Fruit fly (Drosophila melanogaster) whole organism, embryonic: Measurements from ENCODE around the gene eIF4E5.

Experiments
- CG10267 ChIP-seq: fragments of 200-800 bp; sonication (Bioruptor generic); optimal IDR thresholded peaks from 2 replicates; lab custom pipeline; 2018; ENCODE audit warnings: missing biosample characterization, mild to moderate bottlenecking, missing genetic modification characterization, moderate library complexity
- CG11504 ChIP-seq: fragments of 200-800 bp; sonication (Bioruptor generic); optimal IDR thresholded peaks from 3 replicates; lab custom pipeline; 2019; ENCODE audit warnings: missing biosample characterization, mild to moderate bottlenecking, missing genetic modification characterization, moderate library complexity
- CG12104 ChIP-seq: fragments of 200-800 bp; sonication (Bioruptor generic); optimal IDR thresholded peaks from 3 replicates; lab custom pipeline; 2016; ENCODE audit warnings: missing biosample characterization, missing genetic modification characterization
- CG1233 ChIP-seq: fragments of 200-800 bp; sonication (Bioruptor generic); optimal IDR thresholded peaks from 4 replicates; lab custom pipeline; 2018; ENCODE audit warnings: missing biosample characterization, mild to moderate bottlenecking, missing genetic modification characterization
- CG12659 ChIP-seq: fragments of 200-800 bp; sonication (Bioruptor generic); optimal IDR thresholded peaks from 3 replicates; lab custom pipeline; 2017; ENCODE audit warnings: mild to moderate bottlenecking, missing biosample characterization, missing genetic modification reagents, missing genetic modification characterization
- CG15479 ChIP-seq: fragments of 200-800 bp; sonication (Bioruptor generic); optimal IDR thresholded peaks from 3 replicates; lab custom pipeline; 2019; ENCODE audit warnings: missing biosample characterization, mild to moderate bottlenecking, missing genetic modification characterization, moderate library complexity
- CG15696 ChIP-seq: fragments of 200-800 bp; sonication (Bioruptor generic); optimal IDR thresholded peaks from 2 replicates; lab custom pipeline; 2019; ENCODE audit warnings: missing biosample characterization, mild to moderate bottlenecking, missing genetic modification characterization, moderate library complexity
- CG16863 ChIP-seq: fragments of 200-800 bp; sonication (Bioruptor generic); optimal IDR thresholded peaks from 3 replicates; lab custom pipeline; 2016; ENCODE audit warnings: missing biosample characterization, missing genetic modification characterization
- CG17361 ChIP-seq: fragments of 200-800 bp; sonication (Bioruptor generic); IDR thresholded peaks from 3 replicates; pipeline ENCODE4 v1.3.6; 2022; ENCODE audit warnings: missing biosample characterization, missing genetic modification characterization
- CG1832 ChIP-seq: fragments of 200-800 bp; sonication (Bioruptor generic); optimal IDR thresholded peaks from 2 replicates; lab custom pipeline; 2017; ENCODE audit warnings: missing biosample characterization, mild to moderate bottlenecking, missing genetic modification characterization, inconsistent platforms
- CG2678 ChIP-seq: fragments of 200-800 bp; sonication (Bioruptor generic); optimal IDR thresholded peaks from 3 replicates; lab custom pipeline; 2019; ENCODE audit warnings: missing biosample characterization, mild to moderate bottlenecking, missing genetic modification characterization, moderate library complexity
- CG3065 ChIP-seq: fragments of 200-800 bp; sonication (Bioruptor generic); optimal IDR thresholded peaks from 2 replicates; lab custom pipeline; 2016; ENCODE audit warnings: missing biosample characterization, missing genetic modification characterization
- CG3163 ChIP-seq: fragments of 200-800 bp; sonication (Bioruptor generic); optimal IDR thresholded peaks from 3 replicates; lab custom pipeline; 2016; ENCODE audit warnings: missing biosample characterization, missing genetic modification characterization
- CG32767 ChIP-seq: fragments of 200-800 bp; sonication (Bioruptor generic); IDR thresholded peaks from 2 replicates; pipeline ENCODE4 v1.3.6; 2022; ENCODE audit warnings: missing biosample characterization, missing genetic modification characterization
- CG34376 ChIP-seq: fragments of 200-800 bp; sonication (Bioruptor generic); optimal IDR thresholded peaks from 2 replicates; lab custom pipeline; 2018; ENCODE audit warnings: missing biosample characterization, mild to moderate bottlenecking, missing genetic modification characterization
- CG4360 ChIP-seq: fragments of 200-800 bp; sonication (Bioruptor generic); IDR thresholded peaks from 2 replicates; pipeline ENCODE4 v1.3.6; 2022; ENCODE audit warnings: missing biosample characterization, missing genetic modification characterization
- CG7556 ChIP-seq: fragments of 200-800 bp; sonication (Bioruptor generic); optimal IDR thresholded peaks from 2 replicates; lab custom pipeline; 2017; ENCODE audit warnings: missing biosample characterization, mild to moderate bottlenecking, missing genetic modification characterization
- CG8924 ChIP-seq: fragments of 200-800 bp; optimal IDR thresholded peaks from 3 replicates; lab custom pipeline; 2019; ENCODE audit warnings: missing biosample characterization, mild to moderate bottlenecking, missing genetic modification characterization, moderate library complexity
- CTCF ChIP-seq: fragments of 200-800 bp; sonication (Bioruptor generic); optimal IDR thresholded peaks from 2 replicates; lab custom pipeline; 2017; ENCODE audit warnings: missing biosample characterization, mild to moderate bottlenecking, missing genetic modification characterization, moderate library complexity
- CrebB ChIP-seq: fragments of 200-800 bp; sonication (Bioruptor generic); optimal IDR thresholded peaks from 3 replicates; lab custom pipeline; 2018; ENCODE audit warnings: missing biosample characterization, mild to moderate bottlenecking, missing genetic modification characterization
- D19A ChIP-seq: fragments of 200-800 bp; optimal IDR thresholded peaks from 3 replicates; lab custom pipeline; 2019; ENCODE audit warnings: missing biosample characterization, mild to moderate bottlenecking, missing genetic modification characterization, moderate library complexity
- HLHmδ ChIP-seq: fragments of 200-800 bp; sonication (Bioruptor generic); optimal IDR thresholded peaks from 2 replicates; lab custom pipeline; 2018; ENCODE audit warnings: missing biosample characterization, mild to moderate bottlenecking, missing genetic modification characterization, moderate library complexity
- Hmr ChIP-seq: fragments of 200-800 bp; sonication (Bioruptor generic); optimal IDR thresholded peaks from 3 replicates; lab custom pipeline; 2017; ENCODE audit warnings: mild to moderate bottlenecking, missing biosample characterization, missing genetic modification reagents, missing genetic modification characterization
- Hsf ChIP-seq: fragments of 200-800 bp; sonication (Bioruptor generic); optimal IDR thresholded peaks from 3 replicates; lab custom pipeline; 2016; ENCODE audit warnings: missing biosample characterization, missing genetic modification characterization
- Kr ChIP-seq: fragments of 200-800 bp; sonication (Bioruptor generic); optimal IDR thresholded peaks from 2 replicates; lab custom pipeline; 2017; ENCODE audit warnings: missing biosample characterization, mild to moderate bottlenecking, missing genetic modification characterization
- Lhr ChIP-seq: fragments of 200-800 bp; sonication (Bioruptor generic); optimal IDR thresholded peaks from 3 replicates; lab custom pipeline; 2017; ENCODE audit warnings: mild to moderate bottlenecking, missing biosample characterization, missing genetic modification reagents, missing genetic modification characterization
- Sry-β ChIP-seq: fragments of 200-800 bp; sonication (Bioruptor generic); optimal IDR thresholded peaks from 2 replicates; lab custom pipeline; 2018; ENCODE audit warnings: missing biosample characterization, mild to moderate bottlenecking, missing genetic modification characterization, moderate library complexity
- ac ChIP-seq: fragments of 200-800 bp; sonication (Bioruptor generic); optimal IDR thresholded peaks from 3 replicates; lab custom pipeline; 2017; ENCODE audit warnings: missing biosample characterization, mild to moderate bottlenecking, missing genetic modification characterization
- amos ChIP-seq: fragments of 200-800 bp; sonication (Bioruptor generic); IDR thresholded peaks from 2 replicates; pipeline ENCODE4 v1.3.6; 2022; ENCODE audit warnings: missing biosample characterization, missing genetic modification characterization; ENCODE audit not compliant: partially characterized antibody
- bcd ChIP-seq: fragments of 200-800 bp; sonication (Bioruptor generic); optimal IDR thresholded peaks from 2 replicates; lab custom pipeline; 2017; ENCODE audit warnings: missing biosample characterization, mild to moderate bottlenecking, missing genetic modification characterization
- bigmax ChIP-seq: fragments of 200-800 bp; sonication (Bioruptor generic); optimal IDR thresholded peaks from 2 replicates; lab custom pipeline; 2018; ENCODE audit warnings: missing biosample characterization, mild to moderate bottlenecking, missing genetic modification characterization
- cad ChIP-seq: fragments of >200 bp; optimal IDR thresholded peaks from 2 replicates; lab custom pipeline; 2017; ENCODE audit warnings: missing biosample characterization, missing genetic modification characterization
- da ChIP-seq: fragments of 200-800 bp; sonication (Bioruptor generic); optimal IDR thresholded peaks from 2 replicates; lab custom pipeline; 2016; ENCODE audit warnings: missing biosample characterization, missing genetic modification characterization
- dpn ChIP-seq, 2 experiments: fragments of 200-800 bp; sonication (Bioruptor generic); optimal IDR thresholded peaks; 3 replicates each; lab custom pipeline; 2016; ENCODE audit warnings: missing biosample characterization in 2 of 2, missing genetic modification characterization in 2 of 2
- eve ChIP-seq, 2 experiments: fragments of >200 bp; optimal IDR thresholded peaks; 2 replicates each; lab custom pipeline; 2017; ENCODE audit warnings: missing biosample characterization in 2 of 2, missing genetic modification characterization in 2 of 2
- gsb-n ChIP-seq: fragments of 200-800 bp; sonication (Bioruptor generic); optimal IDR thresholded peaks from 3 replicates; lab custom pipeline; 2018; ENCODE audit warnings: missing biosample characterization, mild to moderate bottlenecking, missing genetic modification characterization
- hbn ChIP-seq: fragments of 200-800 bp; sonication (Bioruptor generic); IDR thresholded peaks from 2 replicates; pipeline ENCODE4 v1.3.6; 2022; ENCODE audit warnings: missing biosample characterization, missing genetic modification characterization; ENCODE audit not compliant: partially characterized antibody
- her ChIP-seq: fragments of 200-800 bp; sonication (Bioruptor generic); optimal IDR thresholded peaks from 2 replicates; lab custom pipeline; 2016; ENCODE audit warnings: missing biosample characterization, missing genetic modification characterization
- kay ChIP-seq: fragments of 200-800 bp; sonication (Bioruptor generic); optimal IDR thresholded peaks from 2 replicates; lab custom pipeline; 2016; ENCODE audit warnings: missing biosample characterization, missing genetic modification characterization
- kni ChIP-seq: fragments of 200-800 bp; sonication (Bioruptor generic); optimal IDR thresholded peaks from 3 replicates; lab custom pipeline; 2017; ENCODE audit warnings: mild to moderate bottlenecking, missing biosample characterization, missing genetic modification reagents, missing genetic modification characterization
- odd ChIP-seq: fragments of 200-800 bp; sonication (Bioruptor generic); optimal IDR thresholded peaks from 2 replicates; lab custom pipeline; 2017; ENCODE audit warnings: missing biosample characterization, mild to moderate bottlenecking, missing genetic modification characterization
- otp ChIP-seq: fragments of 200-800 bp; sonication (Bioruptor generic); IDR thresholded peaks from 3 replicates; pipeline ENCODE4, ENCODE4 v1.3.6; 2022; ENCODE audit warnings: missing biosample characterization, missing genetic modification characterization
- rib ChIP-seq: fragments of 200-800 bp; sonication (Bioruptor generic); IDR thresholded peaks from 2 replicates; pipeline ENCODE4 v1.3.6; 2022; ENCODE audit warnings: missing biosample characterization, missing genetic modification characterization
- ro ChIP-seq: fragments of 200-800 bp; sonication (Bioruptor generic); IDR thresholded peaks from 2 replicates; pipeline ENCODE4 v1.3.6; 2022; ENCODE audit warnings: missing biosample characterization, missing genetic modification characterization
- row ChIP-seq: fragments of 200-800 bp; sonication (Bioruptor generic); IDR thresholded peaks from 3 replicates; pipeline ENCODE4 v1.3.6; 2022; ENCODE audit warnings: missing biosample characterization, missing genetic modification characterization
- seq ChIP-seq: fragments of 200-800 bp; sonication (Bioruptor generic); IDR thresholded peaks from 2 replicates; pipeline ENCODE4 v1.3.6; 2022; ENCODE audit warnings: missing biosample characterization, missing genetic modification characterization
- ttk ChIP-seq: fragments of 200-800 bp; sonication (Bioruptor generic); IDR thresholded peaks from 2 replicates; pipeline ENCODE4 v2.1.2; 2022; ENCODE audit warnings: missing biosample characterization, missing genetic modification characterization
- usp ChIP-seq: fragments of >200 bp; optimal IDR thresholded peaks from 2 replicates; lab custom pipeline; 2017; ENCODE audit warnings: missing biosample characterization, missing genetic modification characterization
- zf30C ChIP-seq: fragments of 200-800 bp; sonication (Bioruptor generic); optimal IDR thresholded peaks from 3 replicates; lab custom pipeline; 2018; ENCODE audit warnings: missing biosample characterization, mild to moderate bottlenecking, missing genetic modification characterization

The eIF4E5 gene

DNA sequence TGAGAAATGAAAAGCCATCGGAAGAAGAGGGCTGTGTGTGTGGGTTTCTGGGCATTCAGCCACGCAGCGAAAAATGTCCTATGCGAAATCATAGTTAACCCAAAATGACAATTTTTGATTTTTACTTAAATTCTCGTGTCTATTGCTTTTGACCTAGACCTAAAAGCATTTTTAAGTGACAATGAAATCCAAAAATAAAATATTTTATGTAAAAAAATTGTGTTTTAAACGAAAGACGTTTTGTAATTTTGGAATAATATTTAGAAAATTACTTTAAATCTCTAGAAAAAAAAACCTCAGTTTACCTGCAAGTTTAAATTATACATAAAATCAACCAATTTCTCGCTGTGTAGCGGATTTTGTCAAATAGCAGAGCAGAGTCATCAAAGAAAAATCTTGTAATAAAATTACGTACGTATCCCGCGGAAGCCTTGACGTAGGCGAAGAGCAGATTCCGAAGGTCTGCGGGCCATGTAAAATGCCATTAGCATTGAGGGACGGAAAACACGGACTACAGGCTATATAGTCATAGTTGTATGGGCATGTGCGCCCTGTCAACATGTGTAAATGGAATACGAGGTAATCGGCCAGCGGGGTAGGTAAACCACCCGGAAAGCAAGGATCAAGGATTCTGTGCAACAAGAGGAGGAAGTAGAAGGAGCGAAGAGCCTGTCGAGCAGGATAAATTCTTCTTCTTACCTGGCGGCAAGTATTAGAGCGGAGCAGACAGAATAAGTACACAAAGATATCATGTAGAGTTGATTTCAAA is 15.2 kb downstream of the eIF4E5 start (continued):
- no peak for TF ChIP-seq kay
- no peak for TF ChIP-seq CG32767 (GFP tag; lab: Robert Waterston, UW)
- no peak for TF ChIP-seq CG1233 (GFP tag; lab: Kevin White, UChicago)
- no peak for TF ChIP-seq her
- no peak for TF ChIP-seq hbn
- TF ChIP-seq dpn (GFP tag; optimal IDR thresholded peaks at IDR 0.05; lab: Kevin White, UChicago), result peak in 1 of 2 experiments; percentile 7
- TF ChIP-seq Hmr, result peak; percentile 12
- peak; percentile 55; the same call in 1 of the 3 replicates for TF ChIP-seq CG17361
- no peak for TF ChIP-seq bigmax (GFP tag; lab: Kevin White, UChicago)
- no peak for TF ChIP-seq CG12104

dm6 chr3L:7910916-7911467 is 16.3 kb downstream of the eIF4E5 start:
- no peak for TF ChIP-seq odd (GFP tag; lab: Kevin White, UChicago)
- no peak for TF ChIP-seq eve (GFP tag; optimal IDR thresholded peaks at IDR 0.05; lab: Kevin White, UChicago)
- TF ChIP-seq HLHmδ (GFP tag; lab: Kevin White, UChicago), result no peak
- peak; percentile 80 for TF ChIP-seq Sry-β (GFP tag; lab: Kevin White, UChicago)
- TF ChIP-seq row (GFP tag; lab: Robert Waterston, UW), result 0 out of 3 replicates have a peak, but pooled peaks have one; percentile 10
- peak; percentile 33 for TF ChIP-seq CG3065
- TF ChIP-seq rib (GFP tag; lab: Robert Waterston, UW), result 0 out of 2 replicates have a peak, but pooled peaks have one; percentile 54
- no peak for TF ChIP-seq CG8924 (tag; lab: Kevin White, UChicago)
- no peak for TF ChIP-seq CG12659 (GFP tag; lab: Kevin White, UChicago)
- TF ChIP-seq CG16863 (GFP tag; lab: Kevin White, UChicago), result no peak
- TF ChIP-seq cad (GFP tag; lab: Kevin White, UChicago), result no peak
- TF ChIP-seq CTCF (GFP tag; lab: Kevin White, UChicago), result no peak
- TF ChIP-seq Lhr (GFP tag; lab: Kevin White, UChicago), result no peak
- TF ChIP-seq kni (GFP tag; lab: Kevin White, UChicago), result no peak
- peak; percentile 18 for TF ChIP-seq CG15479
- TF ChIP-seq hbn, result no peak
- no peak for TF ChIP-seq CG15696
- TF ChIP-seq otp (GFP tag; lab: Robert Waterston, UW), result no peak
- no peak for TF ChIP-seq Kr
- TF ChIP-seq CG34376 (GFP tag; lab: Kevin White, UChicago), result no peak
- TF ChIP-seq ac (GFP tag; lab: Kevin White, UChicago), result no peak
- TF ChIP-seq seq (GFP tag; lab: Robert Waterston, UW), result 0 out of 2 replicates have a peak, but pooled peaks have one; percentile 8
- TF ChIP-seq D19A (tag; lab: Kevin White, UChicago), result peak; percentile 56
- no peak for TF ChIP-seq bcd (GFP tag; lab: Kevin White, UChicago)
- TF ChIP-seq amos (GFP tag; lab: Robert Waterston, UW), result no peak
- no peak for TF ChIP-seq Hsf
- TF ChIP-seq usp (GFP tag; lab: Kevin White, UChicago), result no peak
- TF ChIP-seq da (GFP tag; lab: Kevin White, UChicago), result no peak
- no peak for TF ChIP-seq CG11504 (tag; lab: Kevin White, UChicago)
- TF ChIP-seq ro (GFP tag; lab: Robert Waterston, UW), result no peak
- TF ChIP-seq CG1832 (GFP tag; lab: Kevin White, UChicago), result no peak
- no peak for TF ChIP-seq CG7556
- no peak for TF ChIP-seq CG3163 (GFP tag; lab: Kevin White, UChicago)
- no peak for TF ChIP-seq CrebB
- TF ChIP-seq CG2678 (tag; lab: Kevin White, UChicago), result no peak
- peak; percentile 34 for TF ChIP-seq zf30C (GFP tag; lab: Kevin White, UChicago)
- TF ChIP-seq CG4360 (GFP tag; lab: Robert Waterston, UW), result peak; percentile 90
- TF ChIP-seq CG32767 (GFP tag; lab: Robert Waterston, UW), result peak; percentile 15; the same call in 1 of the 2 replicates
- TF ChIP-seq gsb-n (tag; lab: Kevin White, UChicago), result no peak
- TF ChIP-seq ttk (GFP tag; lab: Robert Waterston, UW), result no peak
- no peak for TF ChIP-seq CG10267 (tag; lab: Kevin White, UChicago)
